Worm (Caenorhabditis elegans) whole organism, L3 larva: ENCODE data around the gene C05C9.2.

ENCODE experiments used
- R02D3.7 ChIP-seq: fragments of 150-350 bp; optimal IDR thresholded peaks from 2 replicates; lab custom pipeline; 2014; ENCODE audit warnings: missing biosample characterization, missing genetic modification characterization
- ZK546.5 ChIP-seq: sonication (generic microtip); optimal IDR thresholded peaks from 2 replicates; lab custom pipeline; 2017; ENCODE audit warnings: missing biosample characterization, missing genetic modification characterization
- aly-2 ChIP-seq: fragments of 150-350 bp; optimal IDR thresholded peaks from 2 replicates; lab custom pipeline; 2014; ENCODE audit warnings: missing biosample characterization, missing genetic modification characterization
- ceh-16 ChIP-seq: sonication (generic microtip); optimal IDR thresholded peaks from 2 replicates; lab custom pipeline; 2017; ENCODE audit warnings: missing biosample characterization, missing genetic modification characterization
- ceh-28 ChIP-seq: fragments of 150-350 bp; optimal IDR thresholded peaks from 2 replicates; lab custom pipeline; 2014; ENCODE audit warnings: missing biosample characterization, missing genetic modification reagents, missing genetic modification characterization
- ceh-82 ChIP-seq: fragments of 150-350 bp; optimal IDR thresholded peaks from 2 replicates; lab custom pipeline; 2014; ENCODE audit warnings: missing biosample characterization, missing genetic modification characterization
- ceh-9 ChIP-seq: sonication (generic microtip); optimal IDR thresholded peaks from 2 replicates; lab custom pipeline; 2018; ENCODE audit warnings: missing biosample characterization, missing genetic modification characterization
- daf-12 ChIP-seq: fragments of 150-350 bp; optimal IDR thresholded peaks from 2 replicates; lab custom pipeline; 2014; ENCODE audit warnings: missing biosample characterization, missing genetic modification reagents, missing genetic modification characterization
- egl-27 ChIP-seq: sonication (generic microtip); optimal IDR thresholded peaks from 4 replicates; lab custom pipeline; 2017; ENCODE audit warnings: missing biosample characterization, missing genetic modification reagents, missing genetic modification characterization
- egl-5 ChIP-seq: fragments of 150-350 bp; optimal IDR thresholded peaks from 2 replicates; lab custom pipeline; 2017; ENCODE audit warnings: missing biosample characterization, missing genetic modification reagents, missing genetic modification characterization, inconsistent platforms
- elt-1 ChIP-seq: fragments of 150-350 bp; optimal IDR thresholded peaks from 2 replicates; lab custom pipeline; 2014; ENCODE audit warnings: missing biosample characterization, missing genetic modification characterization
- elt-2 ChIP-seq: sonication (generic microtip); optimal IDR thresholded peaks from 2 replicates; lab custom pipeline; 2016; ENCODE audit warnings: missing genetic modification reagents, mild to moderate bottlenecking, missing genetic modification characterization, missing compliant biosample characterization
- eor-1 ChIP-seq, 2 experiments: fragments of 150-350 bp; optimal IDR thresholded peaks; 2 replicates each; lab custom pipeline; 2014 to 2018; ENCODE audit warnings: missing biosample characterization in 2 of 2, missing genetic modification characterization in 2 of 2
- fkh-10 ChIP-seq: sonication (generic microtip); optimal IDR thresholded peaks from 2 replicates; lab custom pipeline; 2017; ENCODE audit warnings: missing biosample characterization, missing genetic modification reagents, missing genetic modification characterization
- fkh-2 ChIP-seq: fragments of 150-350 bp; optimal IDR thresholded peaks from 2 replicates; lab custom pipeline; 2014; ENCODE audit warnings: missing biosample characterization, missing genetic modification reagents, missing genetic modification characterization
- jun-1 ChIP-seq: fragments of 150-350 bp; optimal IDR thresholded peaks from 2 replicates; lab custom pipeline; 2014; ENCODE audit warnings: missing biosample characterization, missing genetic modification reagents, missing genetic modification characterization
- lin-15B ChIP-seq: fragments of 150-350 bp; optimal IDR thresholded peaks from 2 replicates; lab custom pipeline; 2014; ENCODE audit warnings: missing biosample characterization, missing genetic modification characterization
- lsy-12 ChIP-seq: sonication (generic microtip); optimal IDR thresholded peaks from 2 replicates; lab custom pipeline; 2016; ENCODE audit warnings: mild to moderate bottlenecking, missing genetic modification characterization, missing compliant biosample characterization
- mml-1 ChIP-seq: fragments of 150-350 bp; sonication (generic microtip); optimal IDR thresholded peaks from 3 replicates; lab custom pipeline; 2014; ENCODE audit warnings: missing biosample characterization, missing genetic modification characterization
- nfya-1 ChIP-seq: sonication (generic microtip); optimal IDR thresholded peaks from 2 replicates; lab custom pipeline; 2017; ENCODE audit warnings: missing genetic modification characterization, mild to moderate bottlenecking, missing compliant biosample characterization, antibody characterized with exemption, moderate library complexity; ENCODE audit not compliant: insufficient read depth
- nhr-12 ChIP-seq: fragments of 150-350 bp; optimal IDR thresholded peaks from 2 replicates; lab custom pipeline; 2014; ENCODE audit warnings: missing biosample characterization, missing genetic modification characterization
- nhr-23 ChIP-seq: fragments of 150-350 bp; optimal IDR thresholded peaks from 2 replicates; lab custom pipeline; 2014; ENCODE audit warnings: missing biosample characterization, missing genetic modification reagents, missing genetic modification characterization
- nhr-237 ChIP-seq: fragments of 150-350 bp; optimal IDR thresholded peaks from 2 replicates; lab custom pipeline; 2014; ENCODE audit warnings: missing biosample characterization, missing genetic modification characterization
- nhr-25 ChIP-seq: sonication (generic microtip); optimal IDR thresholded peaks from 2 replicates; lab custom pipeline; 2017; ENCODE audit warnings: missing biosample characterization, missing genetic modification characterization
- nhr-28 ChIP-seq: fragments of 150-350 bp; optimal IDR thresholded peaks from 2 replicates; lab custom pipeline; 2014; ENCODE audit warnings: missing biosample characterization, missing genetic modification characterization
- nhr-43 ChIP-seq: sonication (generic microtip); optimal IDR thresholded peaks from 2 replicates; lab custom pipeline; 2016; ENCODE audit warnings: mild to moderate bottlenecking, missing genetic modification characterization, missing compliant biosample characterization; ENCODE audit not compliant: poor library complexity, severe bottlenecking
- nhr-67 ChIP-seq: fragments of 150-350 bp; optimal IDR thresholded peaks from 2 replicates; lab custom pipeline; 2014; ENCODE audit warnings: missing biosample characterization, missing genetic modification characterization
- tbx-2 ChIP-seq: sonication (generic microtip); optimal IDR thresholded peaks from 2 replicates; lab custom pipeline; 2016; ENCODE audit warnings: mild to moderate bottlenecking, missing genetic modification characterization, missing compliant biosample characterization
- unc-62 ChIP-seq: fragments of 150-350 bp; sonication (generic microtip); optimal IDR thresholded peaks from 4 replicates; lab custom pipeline; 2014; ENCODE audit warnings: missing biosample characterization, missing genetic modification reagents, missing genetic modification characterization
- ztf-11 ChIP-seq: fragments of 150-350 bp; optimal IDR thresholded peaks from 2 replicates; lab custom pipeline; 2014; ENCODE audit warnings: missing biosample characterization, missing genetic modification characterization
- ztf-4 ChIP-seq: fragments of 150-350 bp; optimal IDR thresholded peaks from 2 replicates; lab custom pipeline; 2014; ENCODE audit warnings: missing biosample characterization, missing genetic modification characterization

C05C9.2 gene

DNA sequence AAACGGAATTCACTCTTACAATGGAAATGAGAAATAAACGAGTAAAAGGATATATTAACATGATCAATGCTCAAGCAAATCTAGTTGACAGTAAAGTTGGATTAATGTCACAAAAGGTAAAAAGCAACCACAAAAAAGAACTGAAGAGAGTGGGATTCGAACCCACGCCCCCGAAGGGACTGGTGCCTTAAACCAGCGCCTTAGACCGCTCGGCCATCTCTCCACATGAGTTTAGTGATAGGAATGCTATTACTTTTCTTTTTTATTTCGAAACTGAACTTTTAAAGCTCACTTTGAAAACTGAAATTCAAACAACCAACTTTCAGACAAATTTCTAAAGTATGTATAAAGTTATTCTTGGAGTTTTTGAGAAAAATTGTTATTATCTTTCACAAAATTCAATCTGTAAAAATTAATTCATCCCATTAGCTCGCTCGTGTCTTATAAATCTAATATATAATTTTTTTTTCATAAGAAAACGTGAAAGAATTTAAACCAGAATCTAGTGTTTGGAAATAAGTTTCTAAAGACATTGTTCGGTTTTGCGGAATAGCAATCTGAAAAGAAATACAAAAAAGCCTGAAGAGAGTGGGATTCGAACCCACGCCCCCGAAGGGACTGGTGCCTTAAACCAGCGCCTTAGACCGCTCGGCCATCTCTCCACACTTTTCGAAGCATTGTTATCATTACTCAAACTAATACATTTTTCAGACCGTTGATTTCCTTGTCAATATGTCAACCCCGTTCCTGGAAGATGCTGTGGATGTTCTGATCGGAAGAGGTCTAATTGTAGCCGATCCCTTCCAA lies 10.1 kb downstream of the C05C9.2 start:
- TF ChIP-seq nhr-12 (tag; lab: Kevin White, UChicago) (no peak), nhr-43 (tag; lab: Kevin White, UChicago) (peak; percentile 18), elt-2 (tag; lab: Kevin White, UChicago) (peak; percentile 33)

DNA sequence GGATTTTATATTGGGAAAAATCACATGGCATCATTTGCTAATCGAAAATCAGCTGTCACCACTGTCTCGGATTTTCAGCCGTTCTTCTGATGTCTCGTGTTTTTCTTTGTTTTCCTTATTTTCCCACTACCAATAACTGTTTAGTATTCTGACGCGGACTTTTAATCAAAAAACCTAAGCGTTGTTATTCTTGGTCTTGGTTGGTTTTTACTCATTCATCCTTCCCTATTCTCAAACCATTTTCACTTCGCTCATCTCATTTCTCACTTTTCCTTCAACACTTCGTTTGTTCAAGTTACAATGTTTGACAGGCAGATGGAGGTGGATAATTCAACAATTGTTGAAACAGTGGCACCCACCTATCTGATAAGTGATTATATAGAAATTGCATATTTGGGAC lies 25.7 kb downstream of the C05C9.2 start, which contains the start of gene gnrr-6:
Gene gnrr-6, plus strand, starts transcription at position 301 of the 400 bp plus-strand sequence.
- TF ChIP-seq R02D3.7 (tag; lab: Kevin White, UChicago) = no peak
- no peak for TF ChIP-seq nfya-1
- TF ChIP-seq nhr-237 (tag; lab: Kevin White, UChicago) = no peak
- TF ChIP-seq nhr-23 (tag; lab: Kevin White, UChicago) = no peak
- no peak for TF ChIP-seq elt-1 (tag; lab: Kevin White, UChicago)
- TF ChIP-seq nhr-43 (tag; lab: Kevin White, UChicago) = no peak
- no peak for TF ChIP-seq jun-1 (tag; lab: Kevin White, UChicago)
- no peak for TF ChIP-seq ceh-9 (tag; lab: Kevin White, UChicago)
- no peak for TF ChIP-seq fkh-2
- TF ChIP-seq tbx-2 = no peak
- no peak for TF ChIP-seq nhr-67 (tag; lab: Kevin White, UChicago)
- no peak for TF ChIP-seq aly-2 (tag; lab: Kevin White, UChicago)
- no peak for TF ChIP-seq ceh-16 (tag; lab: Kevin White, UChicago)
- no peak for TF ChIP-seq ZK546.5 (tag; lab: Kevin White, UChicago)

DNA sequence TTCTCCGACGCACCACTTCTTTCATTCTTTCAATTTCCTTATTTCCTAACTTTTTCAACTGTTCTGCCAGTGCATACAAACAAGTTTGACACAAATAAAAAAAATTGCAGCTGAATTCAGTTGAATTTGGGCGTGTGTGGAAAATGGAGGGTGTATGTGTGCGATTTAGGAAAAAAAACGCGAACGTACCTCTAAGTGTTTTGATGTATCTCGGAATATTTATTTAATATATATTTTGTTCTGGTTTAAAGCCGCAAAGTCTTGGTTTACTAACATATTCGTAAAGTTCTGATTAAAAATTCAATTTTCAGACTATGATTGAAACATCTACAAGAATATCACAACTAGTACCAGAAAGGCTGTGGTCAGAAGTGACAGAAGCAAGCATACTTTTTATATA lies 32.6 kb downstream of the C05C9.2 start, which contains the start of gene gnrr-7:
Gene gnrr-7, plus strand, starts transcription at position 301 of the 400 bp plus-strand sequence.
- TF ChIP-seq ztf-11 (tag; lab: Kevin White, UChicago) = no peak
- no peak for TF ChIP-seq eor-1 (tag; optimal IDR thresholded peaks at IDR 0.05; lab: Kevin White, UChicago)
- TF ChIP-seq ceh-82 (tag; lab: Kevin White, UChicago) = no peak
- TF ChIP-seq nhr-25 = no peak

DNA sequence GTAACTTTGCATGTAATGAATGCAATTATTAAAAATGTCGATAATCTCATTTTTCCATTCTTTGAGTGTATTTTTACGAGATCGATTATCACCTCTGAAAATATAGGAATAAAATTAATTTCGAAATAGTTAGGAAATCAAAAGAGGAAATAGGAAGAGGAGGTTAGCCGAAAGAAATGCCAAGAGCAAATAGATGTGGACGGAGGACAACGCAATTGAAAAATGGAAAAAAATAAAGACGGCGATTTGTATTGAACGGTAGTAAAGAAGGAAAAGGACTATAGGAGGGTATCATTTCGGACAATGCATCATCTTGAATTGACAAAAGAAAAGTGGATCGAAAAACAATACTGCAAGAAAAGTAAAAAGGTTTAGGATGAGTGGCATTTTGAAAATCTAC lies 36.6 kb downstream of the C05C9.2 start, which contains the start of gene F13D2.1:
Gene F13D2.1, minus strand, starts transcription at position 101 of the 400 bp plus-strand sequence.
- TF ChIP-seq ztf-4 (tag; lab: Kevin White, UChicago) (no peak), nhr-23 (tag; lab: Kevin White, UChicago) (no peak)
- TF ChIP-seq, all 47 proteins: peak for 0

DNA sequence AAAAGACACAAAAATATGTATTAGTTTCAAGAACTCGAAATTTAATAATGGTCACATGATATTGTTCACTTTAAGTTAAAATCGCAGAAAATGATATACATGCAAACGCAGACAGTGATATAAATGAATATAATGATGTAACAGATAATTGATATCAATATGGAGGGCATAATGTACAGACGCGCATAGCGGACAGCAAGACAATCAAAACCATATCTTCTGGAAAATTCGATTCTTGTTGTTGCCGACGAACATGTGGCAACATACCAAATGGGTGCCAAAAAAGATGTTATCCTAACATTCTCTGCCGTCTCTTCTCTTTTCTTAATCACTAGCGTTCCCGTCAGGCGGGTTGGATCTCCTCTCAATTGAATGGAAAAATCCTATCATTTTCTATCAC lies 37.6 kb downstream of the C05C9.2 start:
- no peak for TF ChIP-seq nfya-1
- no peak for TF ChIP-seq ztf-4 (tag; lab: Kevin White, UChicago)
- peak; percentile 46 for TF ChIP-seq nhr-23 (tag; lab: Kevin White, UChicago)
- TF ChIP-seq ceh-9 (tag; lab: Kevin White, UChicago) = no peak
- no peak for TF ChIP-seq ceh-28
- TF ChIP-seq lsy-12 = no peak
- no peak for TF ChIP-seq daf-12
- no peak for TF ChIP-seq nhr-12 (tag; lab: Kevin White, UChicago)
- no peak for TF ChIP-seq tbx-2
- TF ChIP-seq fkh-2 = no peak
- TF ChIP-seq mml-1 (tag; lab: Kevin White, UChicago) = no peak
- TF ChIP-seq nhr-43 (tag; lab: Kevin White, UChicago) = peak; percentile 61
- no peak for TF ChIP-seq elt-1 (tag; lab: Kevin White, UChicago)
- peak; percentile 41 for TF ChIP-seq nhr-25
- no peak for TF ChIP-seq egl-27 (tag; lab: Kevin White, UChicago)
- no peak for TF ChIP-seq nhr-28 (tag; lab: Kevin White, UChicago)
- no peak for TF ChIP-seq ztf-11 (tag; lab: Kevin White, UChicago)
- TF ChIP-seq jun-1 (tag; lab: Kevin White, UChicago) = no peak
- no peak for TF ChIP-seq aly-2 (tag; lab: Kevin White, UChicago)
- TF ChIP-seq lin-15B (tag; lab: Kevin White, UChicago) = no peak
- TF ChIP-seq unc-62 (GFP tag; lab: Kevin White, UChicago) = no peak
- TF ChIP-seq fkh-10 (GFP tag; lab: Kevin White, UChicago) = no peak
- TF ChIP-seq R02D3.7 (tag; lab: Kevin White, UChicago) = no peak
- no peak for TF ChIP-seq egl-5
